Fruit fly (Drosophila melanogaster) whole organism, embryonic: ENCODE data around the gene CG8673.
A peak's percentile ranks its signal among the peaks of the same experiment; 100 is the strongest.

Source experiments
- Adf1 ChIP-seq: fragments of 200-800 bp; sonication (Bioruptor generic); IDR thresholded peaks from 2 replicates; pipeline ENCODE4 v1.3.6; 2022; ENCODE audit warnings: missing biosample characterization, missing genetic modification characterization
- BEAF-32 ChIP-seq: fragments of 200-800 bp; sonication (Bioruptor generic); optimal IDR thresholded peaks from 3 replicates; lab custom pipeline; 2017; ENCODE audit warnings: missing biosample characterization, missing genetic modification characterization, mild to moderate bottlenecking, moderate library complexity, missing genetic modification reagents
- Blimp-1 ChIP-seq: fragments of 200-800 bp; sonication (Bioruptor generic); optimal IDR thresholded peaks from 3 replicates; lab custom pipeline; 2018; ENCODE audit warnings: missing biosample characterization, missing genetic modification characterization, mild to moderate bottlenecking, moderate library complexity, missing genetic modification reagents
- BtbVII ChIP-seq: fragments of 200-800 bp; sonication (Bioruptor generic); optimal IDR thresholded peaks from 3 replicates; lab custom pipeline; 2017; ENCODE audit warnings: missing biosample characterization, mild to moderate bottlenecking, missing genetic modification characterization
- CG10209 ChIP-seq: fragments of 200-800 bp; sonication (Bioruptor generic); optimal IDR thresholded peaks from 3 replicates; lab custom pipeline; 2017; ENCODE audit warnings: missing biosample characterization, mild to moderate bottlenecking, missing genetic modification characterization, missing genetic modification reagents
- CG10321 ChIP-seq: fragments of 200-800 bp; sonication (Bioruptor generic); IDR thresholded peaks from 2 replicates; pipeline ENCODE4 v1.3.6; 2022; ENCODE audit warnings: missing biosample characterization, missing genetic modification characterization
- CG10543 ChIP-seq: fragments of 200-800 bp; sonication (Bioruptor generic); optimal IDR thresholded peaks from 3 replicates; lab custom pipeline; 2017; ENCODE audit warnings: missing biosample characterization, mild to moderate bottlenecking, missing genetic modification characterization, moderate library complexity
- CG10959 ChIP-seq: fragments of 200-800 bp; sonication (Bioruptor generic); IDR thresholded peaks from 2 replicates; pipeline ENCODE4 v1.3.6; 2022; ENCODE audit warnings: missing biosample characterization, missing genetic modification characterization
- CG10979 ChIP-seq: fragments of 200-800 bp; sonication (Bioruptor generic); optimal IDR thresholded peaks from 2 replicates; lab custom pipeline; 2018; ENCODE audit warnings: missing biosample characterization, mild to moderate bottlenecking, missing genetic modification characterization, moderate library complexity
- CG11560 ChIP-seq: fragments of 200-800 bp; sonication (Bioruptor generic); IDR thresholded peaks from 3 replicates; pipeline ENCODE4 v1.3.6; 2022; ENCODE audit warnings: missing biosample characterization, missing genetic modification characterization
- CG12769 ChIP-seq: fragments of 200-800 bp; sonication (Bioruptor generic); optimal IDR thresholded peaks from 2 replicates; lab custom pipeline; 2019; ENCODE audit warnings: missing biosample characterization, mild to moderate bottlenecking, missing genetic modification characterization, moderate library complexity
- CG13287 ChIP-seq: fragments of 200-800 bp; sonication (Bioruptor generic); IDR thresholded peaks from 2 replicates; pipeline ENCODE4 v1.3.6; 2022; ENCODE audit warnings: missing biosample characterization, missing genetic modification characterization; ENCODE audit not compliant: partially characterized antibody
- CG14441 ChIP-seq: fragments of 200-800 bp; sonication (Bioruptor generic); IDR thresholded peaks from 2 replicates; pipeline ENCODE4 v1.3.6; 2022; ENCODE audit warnings: missing biosample characterization, missing genetic modification characterization
- CG1529 ChIP-seq: fragments of 200-800 bp; sonication (Bioruptor generic); optimal IDR thresholded peaks from 3 replicates; lab custom pipeline; 2018; ENCODE audit warnings: missing biosample characterization, missing genetic modification characterization
- CG1647 ChIP-seq: fragments of 200-800 bp; sonication (Bioruptor generic); optimal IDR thresholded peaks from 3 replicates; lab custom pipeline; 2016; ENCODE audit warnings: missing biosample characterization, missing genetic modification characterization
- CG18262 ChIP-seq: fragments of 200-800 bp; optimal IDR thresholded peaks from 3 replicates; lab custom pipeline; 2019; ENCODE audit warnings: missing biosample characterization, mild to moderate bottlenecking, missing genetic modification characterization, moderate library complexity
- CG3163 ChIP-seq: fragments of 200-800 bp; sonication (Bioruptor generic); optimal IDR thresholded peaks from 3 replicates; lab custom pipeline; 2016; ENCODE audit warnings: missing biosample characterization, missing genetic modification characterization
- CG4360 ChIP-seq: fragments of 200-800 bp; sonication (Bioruptor generic); IDR thresholded peaks from 2 replicates; pipeline ENCODE4 v1.3.6; 2022; ENCODE audit warnings: missing biosample characterization, missing genetic modification characterization
- Fer3 ChIP-seq: fragments of 200-800 bp; sonication (Bioruptor generic); optimal IDR thresholded peaks from 2 replicates; lab custom pipeline; 2018; ENCODE audit warnings: missing biosample characterization, mild to moderate bottlenecking, missing genetic modification characterization, moderate library complexity
- GATAe ChIP-seq: fragments of 200-800 bp; sonication (Bioruptor generic); conservative IDR thresholded peaks from 2 replicates; pipeline ENCODE4 v1.3.6; 2022; ENCODE audit warnings: missing biosample characterization, missing genetic modification characterization
- Gug ChIP-seq: fragments of 200-800 bp; sonication (Bioruptor generic); IDR thresholded peaks from 4 replicates; pipeline ENCODE4 v1.3.6; 2022; ENCODE audit warnings: missing biosample characterization, missing genetic modification characterization
- MBD-R2 ChIP-seq: fragments of 200-800 bp; sonication (Bioruptor generic); IDR thresholded peaks from 2 replicates; pipeline ENCODE4 v1.3.6; 2022; ENCODE audit warnings: missing biosample characterization, missing genetic modification characterization
- MESR4 ChIP-seq: fragments of 200-800 bp; sonication (Bioruptor generic); optimal IDR thresholded peaks from 2 replicates; lab custom pipeline; 2018; ENCODE audit warnings: missing biosample characterization, mild to moderate bottlenecking, missing genetic modification characterization, moderate library complexity
- Optix ChIP-seq: fragments of 200-800 bp; sonication (Bioruptor generic); IDR thresholded peaks from 3 replicates; pipeline ENCODE4 v1.3.6; 2022; ENCODE audit warnings: missing biosample characterization, missing genetic modification characterization
- Sox100B ChIP-seq: fragments of 200-800 bp; sonication (Bioruptor generic); optimal IDR thresholded peaks from 3 replicates; lab custom pipeline; 2018; ENCODE audit warnings: missing biosample characterization, mild to moderate bottlenecking, missing genetic modification characterization
- Taf1 ChIP-seq: fragments of 200-800 bp; sonication (Bioruptor generic); IDR thresholded peaks from 2 replicates; pipeline ENCODE4 v1.3.6; 2022; ENCODE audit warnings: missing biosample characterization, missing genetic modification characterization
- Tbp ChIP-seq: fragments of >200 bp; optimal IDR thresholded peaks from 2 replicates; lab custom pipeline; 2018; ENCODE audit warnings: missing biosample characterization, missing genetic modification characterization
- Trl ChIP-seq, 3 experiments: fragments of >200 bp in 2 of 3; fragments of 200-800 bp in 1 of 3; sonication (Bioruptor generic) in 1 of 3; optimal IDR thresholded peaks; 2 replicates in 1 of 3; 3 replicates in 2 of 3; lab custom pipeline; 2016 to 2017; ENCODE audit warnings: missing biosample characterization in 1 of 3, missing genetic modification characterization in 1 of 3
- cg ChIP-seq: fragments of 200-800 bp; sonication (Bioruptor generic); optimal IDR thresholded peaks from 3 replicates; lab custom pipeline; 2019; ENCODE audit warnings: missing biosample characterization, mild to moderate bottlenecking, missing genetic modification characterization, moderate library complexity
- chinmo ChIP-seq: fragments of 200-800 bp; sonication (Bioruptor generic); IDR thresholded peaks from 4 replicates; pipeline ENCODE4 v1.3.6; 2022; ENCODE audit warnings: missing biosample characterization, missing genetic modification characterization; ENCODE audit not compliant: partially characterized antibody
- ci ChIP-seq: fragments of 200-800 bp; sonication (Bioruptor generic); IDR thresholded peaks from 3 replicates; pipeline ENCODE4 v1.3.6; 2022; ENCODE audit warnings: missing biosample characterization, missing genetic modification characterization
- crol ChIP-seq: fragments of 200-800 bp; sonication (Bioruptor generic); IDR thresholded peaks from 2 replicates; pipeline ENCODE4 v1.3.6; 2022; ENCODE audit warnings: missing biosample characterization, missing genetic modification characterization
- emc ChIP-seq: fragments of 200-800 bp; sonication (Bioruptor generic); optimal IDR thresholded peaks from 2 replicates; lab custom pipeline; 2016; ENCODE audit warnings: missing biosample characterization, missing genetic modification characterization
- exex ChIP-seq: fragments of 200-800 bp; sonication (Bioruptor generic); optimal IDR thresholded peaks from 4 replicates; lab custom pipeline; 2018; ENCODE audit warnings: missing biosample characterization, mild to moderate bottlenecking, missing genetic modification characterization, moderate library complexity
- fd3F ChIP-seq: fragments of 200-800 bp; sonication (Bioruptor generic); optimal IDR thresholded peaks from 2 replicates; lab custom pipeline; 2018; ENCODE audit warnings: missing biosample characterization, mild to moderate bottlenecking, missing genetic modification characterization, moderate library complexity
- ftz-f1 ChIP-seq: fragments of 200-800 bp; sonication (Bioruptor generic); optimal IDR thresholded peaks from 2 replicates; lab custom pipeline; 2016; ENCODE audit warnings: missing biosample characterization, missing genetic modification characterization
- gcm ChIP-seq: fragments of 200-800 bp; sonication (Bioruptor generic); optimal IDR thresholded peaks from 2 replicates; lab custom pipeline; 2019; ENCODE audit warnings: missing biosample characterization, mild to moderate bottlenecking, missing genetic modification characterization, moderate library complexity
- grau ChIP-seq: fragments of 200-800 bp; optimal IDR thresholded peaks from 3 replicates; lab custom pipeline; 2019; ENCODE audit warnings: missing biosample characterization, mild to moderate bottlenecking, missing genetic modification characterization, moderate library complexity
- her ChIP-seq: fragments of 200-800 bp; sonication (Bioruptor generic); optimal IDR thresholded peaks from 2 replicates; lab custom pipeline; 2016; ENCODE audit warnings: missing biosample characterization, missing genetic modification characterization
- klu ChIP-seq: fragments of 200-800 bp; sonication (Bioruptor generic); IDR thresholded peaks from 2 replicates; pipeline ENCODE4 v1.3.6; 2022; ENCODE audit warnings: missing biosample characterization, missing genetic modification characterization
- lilli ChIP-seq: fragments of 200-800 bp; sonication (Bioruptor generic); optimal IDR thresholded peaks from 3 replicates; lab custom pipeline; 2016; ENCODE audit warnings: missing biosample characterization, missing genetic modification characterization
- lmd ChIP-seq: fragments of 200-800 bp; sonication (Bioruptor generic); IDR thresholded peaks from 2 replicates; pipeline ENCODE4 v1.3.6; 2022; ENCODE audit warnings: missing biosample characterization, missing genetic modification characterization
- lola ChIP-seq, 3 experiments: fragments of >200 bp in 2 of 3; fragments of 200-800 bp in 1 of 3; sonication (Bioruptor generic) in 1 of 3; optimal IDR thresholded peaks; 2 replicates each; lab custom pipeline; 2017 to 2019; ENCODE audit warnings: missing biosample characterization in 3 of 3, missing genetic modification characterization in 3 of 3, mild to moderate bottlenecking in 1 of 3, moderate library complexity in 1 of 3
- nau ChIP-seq: fragments of 200-800 bp; sonication (Bioruptor generic); optimal IDR thresholded peaks from 3 replicates; lab custom pipeline; 2017; ENCODE audit warnings: missing biosample characterization, mild to moderate bottlenecking, missing genetic modification characterization, missing genetic modification reagents
- nerfin-1 ChIP-seq: fragments of 200-800 bp; sonication (Bioruptor generic); optimal IDR thresholded peaks from 3 replicates; lab custom pipeline; 2019; ENCODE audit warnings: missing biosample characterization, mild to moderate bottlenecking, missing genetic modification characterization, moderate library complexity
- repo ChIP-seq: fragments of 200-800 bp; sonication (Bioruptor generic); optimal IDR thresholded peaks from 2 replicates; lab custom pipeline; 2016; ENCODE audit warnings: missing biosample characterization, missing genetic modification characterization
- shn ChIP-seq: fragments of 200-800 bp; sonication (Bioruptor generic); optimal IDR thresholded peaks from 3 replicates; lab custom pipeline; 2016; ENCODE audit warnings: missing biosample characterization, missing genetic modification characterization
- slou ChIP-seq: fragments of 200-800 bp; sonication (Bioruptor generic); optimal IDR thresholded peaks from 3 replicates; lab custom pipeline; 2016; ENCODE audit warnings: missing biosample characterization, missing genetic modification characterization
- sob ChIP-seq: fragments of 200-800 bp; sonication (Bioruptor generic); IDR thresholded peaks from 2 replicates; pipeline ENCODE4 v1.3.6; 2022; ENCODE audit warnings: missing biosample characterization, missing genetic modification characterization
- wdn ChIP-seq: fragments of 200-800 bp; sonication (Bioruptor generic); IDR thresholded peaks from 2 replicates; pipeline ENCODE4 v1.3.6; 2022; ENCODE audit warnings: missing biosample characterization, missing genetic modification characterization
- z ChIP-seq: fragments of 200-800 bp; sonication (Bioruptor generic); IDR thresholded peaks from 3 replicates; pipeline ENCODE4 v1.3.6; 2022; ENCODE audit warnings: missing biosample characterization, missing genetic modification characterization

CG8673 gene

DNA sequence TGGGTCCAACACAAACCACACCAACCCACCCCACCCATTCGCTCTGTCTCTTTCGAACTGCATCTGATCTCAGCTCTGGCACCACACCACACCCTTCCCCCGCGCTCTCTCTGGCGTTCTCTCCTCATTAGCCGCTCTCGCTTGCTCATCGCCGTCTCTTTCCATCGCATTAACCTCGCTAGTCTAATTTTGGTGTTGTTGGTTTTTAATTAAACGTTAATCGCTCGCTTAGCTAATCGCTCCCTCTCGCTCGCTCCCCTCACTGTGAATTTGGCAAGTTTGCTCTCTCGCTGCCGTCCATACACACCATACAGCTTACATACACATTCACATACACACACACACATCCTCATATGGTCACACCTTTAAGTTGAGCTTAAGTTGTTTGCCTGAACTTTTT, 20.0 kb upstream of the CG8673 start (continued):
- no peak for TF ChIP-seq nerfin-1 (tag; lab: Kevin White, UChicago)
- no peak for TF ChIP-seq BEAF-32
- no peak for TF ChIP-seq Tbp (GFP tag; lab: Kevin White, UChicago)
- no peak; the same call in 1 of the 2 replicates for TF ChIP-seq Adf1
- TF ChIP-seq lmd (GFP tag; lab: Robert Waterston, UW) = no peak
- TF ChIP-seq MBD-R2 (GFP tag; lab: Robert Waterston, UW) = 0 out of 2 replicates have a peak, but pooled peaks have one; percentile 8
- peak; percentile 75 for TF ChIP-seq CG10321
- peak; percentile 19 for TF ChIP-seq exex (tag; lab: Kevin White, UChicago)
- TF ChIP-seq Fer3 = no peak
- TF ChIP-seq fd3F (GFP tag; lab: Kevin White, UChicago) = no peak
- TF ChIP-seq lilli (GFP tag; lab: Kevin White, UChicago) = no peak
- TF ChIP-seq slou (GFP tag; lab: Kevin White, UChicago) = no peak
- no peak for TF ChIP-seq wdn (GFP tag; lab: Robert Waterston, UW)
- no peak for TF ChIP-seq Sox100B
- TF ChIP-seq BtbVII = no peak
- TF ChIP-seq CG4360 (GFP tag; lab: Robert Waterston, UW) = peak; percentile 64
- no peak for TF ChIP-seq klu (GFP tag; lab: Robert Waterston, UW)
- TF ChIP-seq CG14441 (GFP tag; lab: Robert Waterston, UW) = no peak
- TF ChIP-seq MESR4 (GFP tag; lab: Kevin White, UChicago) = no peak
- no peak for TF ChIP-seq CG1529 (GFP tag; lab: Kevin White, UChicago)
- peak; percentile 45 for TF ChIP-seq Blimp-1 (GFP tag; lab: Kevin White, UChicago)
- no peak for TF ChIP-seq CG10959 (GFP tag; lab: Robert Waterston, UW)
- TF ChIP-seq ci (GFP tag; lab: Robert Waterston, UW) = no peak; the same call in 2 of the 3 replicates
- no peak for TF ChIP-seq repo (GFP tag; lab: Kevin White, UChicago)
- TF ChIP-seq cg = peak; percentile 79
- no peak for TF ChIP-seq CG18262 (tag; lab: Kevin White, UChicago)
- TF ChIP-seq Trl (optimal IDR thresholded peaks at IDR 0.05; lab: Kevin White, UChicago) = peak; percentile 95 to 96
- no peak for TF ChIP-seq Trl (GFP tag; optimal IDR thresholded peaks at IDR 0.05; lab: Kevin White, UChicago)
- no peak for TF ChIP-seq z
- TF ChIP-seq CG11560 (tag; lab: Robert Waterston, UW) = no peak
- peak; percentile 40 for TF ChIP-seq CG12769 (tag; lab: Kevin White, UChicago)
- TF ChIP-seq sob = no peak
- TF ChIP-seq gcm (GFP tag; lab: Kevin White, UChicago) = no peak
- no peak for TF ChIP-seq grau (tag; lab: Kevin White, UChicago)
- TF ChIP-seq emc (GFP tag; lab: Kevin White, UChicago) = no peak
- peak; percentile 8; the same call in 1 of the 2 replicates for TF ChIP-seq CG13287
- TF ChIP-seq nau (GFP tag; lab: Kevin White, UChicago) = no peak
- TF ChIP-seq CG10209 (GFP tag; lab: Kevin White, UChicago) = no peak
- TF ChIP-seq CG10979 = no peak
- TF ChIP-seq ftz-f1 (GFP tag; lab: Kevin White, UChicago) = peak; percentile 61
- no peak for TF ChIP-seq shn (GFP tag; lab: Kevin White, UChicago)
- peak; percentile 95; the same call in 3 of the 4 replicates for TF ChIP-seq chinmo (GFP tag; lab: Robert Waterston, UW)
- no peak for TF ChIP-seq GATAe
- TF ChIP-seq Taf1 (GFP tag; lab: Robert Waterston, UW) = no peak
- peak in 1 of 3 experiments; percentile 0 for TF ChIP-seq lola (GFP tag; optimal IDR thresholded peaks at IDR 0.05; lab: Kevin White, UChicago)
- TF ChIP-seq CG10543 (GFP tag; lab: Kevin White, UChicago) = no peak
- TF ChIP-seq Gug (GFP tag; lab: Robert Waterston, UW) = no peak
- TF ChIP-seq Optix (GFP tag; lab: Robert Waterston, UW) = no peak
- peak; percentile 92 for TF ChIP-seq crol
- TF ChIP-seq her (GFP tag; lab: Kevin White, UChicago) = peak; percentile 2
- TF ChIP-seq CG1647 (GFP tag; lab: Kevin White, UChicago) = no peak
- peak; percentile 15 for TF ChIP-seq CG3163
